Worm (Caenorhabditis elegans) whole organism, young adult: ENCODE measurements around the gene oga-1.

ENCODE experiments used
- T07F8.4 ChIP-seq: sonication (generic microtip); optimal IDR thresholded peaks from 2 replicates; lab custom pipeline; 2016; ENCODE audit warnings: mild to moderate bottlenecking, missing genetic modification characterization, moderate library complexity, missing compliant biosample characterization
- ama-1 ChIP-seq, 3 experiments: fragments of 150-350 bp in 1 of 3; sonication (generic microtip) in 2 of 3; optimal IDR thresholded peaks; 2 replicates each; lab custom pipeline; 2014 to 2018; ENCODE audit warnings: missing biosample characterization in 2 of 3, missing genetic modification characterization in 2 of 3, missing genetic modification reagents in 2 of 3
- bed-1 ChIP-seq: fragments of 200-800 bp; sonication (Bioruptor generic); IDR thresholded peaks from 2 replicates; pipeline ENCODE4 v1.3.6; 2022; ENCODE audit warnings: missing genetic modification reagents, missing genetic modification characterization, missing compliant biosample characterization
- cebp-2 ChIP-seq: fragments of 200-800 bp; sonication (Bioruptor generic); IDR thresholded peaks from 2 replicates; pipeline ENCODE4 v1.3.6; 2022; ENCODE audit warnings: missing genetic modification characterization, missing compliant biosample characterization
- ets-4 ChIP-seq: fragments of 200-800 bp; sonication (Bioruptor generic); optimal IDR thresholded peaks from 2 replicates; lab custom pipeline; 2018; ENCODE audit warnings: mild to moderate bottlenecking, missing genetic modification characterization, missing compliant biosample characterization
- mxl-1 ChIP-seq: sonication (generic microtip); optimal IDR thresholded peaks from 2 replicates; lab custom pipeline; 2016; ENCODE audit warnings: missing genetic modification characterization, missing compliant biosample characterization
- nfya-2 ChIP-seq: fragments of 200-800 bp; sonication (Bioruptor generic); IDR thresholded peaks from 2 replicates; pipeline ENCODE4 v1.3.6; 2022; ENCODE audit warnings: missing genetic modification reagents, missing genetic modification characterization, missing compliant biosample characterization
- nhr-90 ChIP-seq: sonication (generic microtip); optimal IDR thresholded peaks from 2 replicates; lab custom pipeline; 2016; ENCODE audit warnings: missing genotype, mild to moderate bottlenecking, missing genetic modification characterization, missing compliant biosample characterization
- snpc-1.1 ChIP-seq: sonication (generic microtip); optimal IDR thresholded peaks from 2 replicates; lab custom pipeline; 2017; ENCODE audit warnings: missing genetic modification characterization, mild to moderate bottlenecking, missing compliant biosample characterization, antibody characterized with exemption, moderate library complexity, missing genotype, missing genetic modification reagents; ENCODE audit not compliant: insufficient read depth
- unc-130 ChIP-seq: sonication (generic microtip); optimal IDR thresholded peaks from 2 replicates; lab custom pipeline; 2016; ENCODE audit warnings: missing genetic modification reagents, missing genetic modification characterization, missing compliant biosample characterization

DNA sequence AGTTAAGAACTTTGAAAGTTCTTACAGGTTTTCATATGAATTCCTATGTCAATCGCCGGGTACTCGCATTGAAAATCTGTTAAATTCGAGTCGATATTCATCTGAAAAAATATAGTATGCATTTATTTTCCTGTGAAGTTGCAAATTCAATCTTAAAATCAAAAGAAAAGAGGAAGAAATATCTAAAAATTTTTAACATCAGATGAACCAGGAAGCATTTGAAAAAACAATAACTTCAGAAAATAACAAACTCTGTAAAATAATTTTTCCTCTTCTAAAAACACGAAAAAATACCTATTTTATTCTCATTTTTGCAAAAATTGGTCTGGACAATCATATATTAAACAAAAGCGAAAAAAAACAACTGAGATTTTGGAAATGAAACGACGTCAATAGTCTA is 28.1 kb downstream of the oga-1 start, which contains the start of gene npr-7:
- no peak for TF ChIP-seq ama-1 (optimal IDR thresholded peaks at IDR 0.05; lab: Kevin White, UChicago)
- TF ChIP-seq ama-1 (GFP tag; optimal IDR thresholded peaks at IDR 0.05; lab: Kevin White, UChicago) = no peak
- TF ChIP-seq nhr-90 (tag; lab: Kevin White, UChicago) = no peak
- TF ChIP-seq ets-4 (GFP tag; lab: Kevin White, UChicago) = no peak
- no peak for TF ChIP-seq cebp-2
- no peak for TF ChIP-seq mxl-1 (tag; lab: Kevin White, UChicago)
- TF ChIP-seq T07F8.4 (tag; lab: Kevin White, UChicago) = no peak
- TF ChIP-seq snpc-1.1 = no peak
- no peak for TF ChIP-seq unc-130 (GFP tag; lab: Kevin White, UChicago)
- no peak for TF ChIP-seq bed-1 (GFP tag; lab: Robert Waterston, UW)
- no peak for TF ChIP-seq nfya-2 (GFP tag; lab: Robert Waterston, UW)
